Worm (Caenorhabditis elegans) whole organism, young adult: ENCODE data around the gene cdf-1.

Source experiments
- F33H1.4 ChIP-seq: fragments of 200-800 bp; sonication (Bioruptor generic); IDR thresholded peaks from 2 replicates; pipeline ENCODE4 v1.3.6; 2022; ENCODE audit warnings: missing genetic modification reagents, missing genetic modification characterization, missing compliant biosample characterization
- F37B4.10 ChIP-seq: fragments of 200-800 bp; sonication (Bioruptor generic); IDR thresholded peaks from 2 replicates; pipeline ENCODE4 v1.3.6; 2022; ENCODE audit warnings: missing genetic modification characterization, missing compliant biosample characterization
- F39B2.1 ChIP-seq: fragments of 200-800 bp; sonication (Bioruptor generic); IDR thresholded peaks from 2 replicates; pipeline ENCODE4 v1.3.6; 2022; ENCODE audit warnings: missing genetic modification reagents, missing genetic modification characterization, missing compliant biosample characterization
- F49E8.2 ChIP-seq: sonication (generic microtip); optimal IDR thresholded peaks from 3 replicates; lab custom pipeline; 2017; ENCODE audit warnings: missing genetic modification characterization, mild to moderate bottlenecking, missing compliant biosample characterization, antibody characterized with exemption, moderate library complexity; ENCODE audit not compliant: insufficient read depth
- F52B5.7 ChIP-seq: sonication (generic microtip); optimal IDR thresholded peaks from 2 replicates; lab custom pipeline; 2016; ENCODE audit warnings: mild to moderate bottlenecking, missing genetic modification characterization, missing compliant biosample characterization
- F57A8.1 ChIP-seq: fragments of 200-800 bp; sonication (Bioruptor generic); optimal IDR thresholded peaks from 2 replicates; lab custom pipeline; 2018; ENCODE audit warnings: mild to moderate bottlenecking, missing genetic modification characterization, moderate library complexity, missing compliant biosample characterization
- T07F8.4 ChIP-seq: sonication (generic microtip); optimal IDR thresholded peaks from 2 replicates; lab custom pipeline; 2016; ENCODE audit warnings: mild to moderate bottlenecking, missing genetic modification characterization, moderate library complexity, missing compliant biosample characterization
- Y53G8AR.9 ChIP-seq: fragments of 200-800 bp; sonication (Bioruptor generic); conservative IDR thresholded peaks from 2 replicates; pipeline ENCODE4 v1.3.6; 2022; ENCODE audit warnings: missing genetic modification reagents, missing genetic modification characterization, missing compliant biosample characterization
- Y67H2A.10 ChIP-seq: fragments of 200-800 bp; sonication (Bioruptor generic); conservative IDR thresholded peaks from 2 replicates; pipeline ENCODE4 v1.3.6; 2022; ENCODE audit warnings: missing genetic modification reagents, missing genetic modification characterization, missing compliant biosample characterization
- Y79H2A.3 ChIP-seq: fragments of 200-800 bp; sonication (Bioruptor generic); conservative IDR thresholded peaks from 2 replicates; pipeline ENCODE4 v1.3.6; 2022; ENCODE audit warnings: missing genetic modification reagents, missing genetic modification characterization, missing compliant biosample characterization
- akir-1 ChIP-seq: fragments of 200-800 bp; sonication (Bioruptor generic); optimal IDR thresholded peaks from 2 replicates; lab custom pipeline; 2018; ENCODE audit warnings: mild to moderate bottlenecking, missing genetic modification characterization, moderate library complexity, missing compliant biosample characterization
- ama-1 ChIP-seq, 3 experiments: fragments of 150-350 bp in 1 of 3; sonication (generic microtip) in 2 of 3; optimal IDR thresholded peaks; 2 replicates each; lab custom pipeline; 2014 to 2018; ENCODE audit warnings: missing biosample characterization in 2 of 3, missing genetic modification characterization in 2 of 3, missing genetic modification reagents in 2 of 3
- aptf-2 ChIP-seq: fragments of 200-800 bp; sonication (Bioruptor generic); conservative IDR thresholded peaks from 2 replicates; pipeline ENCODE4 v1.3.6; 2022; ENCODE audit warnings: missing genetic modification reagents, missing genetic modification characterization, missing compliant biosample characterization
- aptf-3 ChIP-seq: fragments of 200-800 bp; sonication (Bioruptor generic); IDR thresholded peaks from 2 replicates; pipeline ENCODE4 v1.3.6; 2022; ENCODE audit warnings: missing genetic modification characterization, missing compliant biosample characterization
- athp-1 ChIP-seq: sonication (generic microtip); optimal IDR thresholded peaks from 2 replicates; lab custom pipeline; 2017; ENCODE audit warnings: mild to moderate bottlenecking, missing genetic modification characterization, missing compliant biosample characterization
- ccch-3 ChIP-seq: fragments of 200-800 bp; sonication (Bioruptor generic); optimal IDR thresholded peaks from 2 replicates; lab custom pipeline; 2018; ENCODE audit warnings: mild to moderate bottlenecking, missing genetic modification characterization, missing compliant biosample characterization
- ceh-27 ChIP-seq: fragments of 200-800 bp; sonication (Bioruptor generic); optimal IDR thresholded peaks from 2 replicates; lab custom pipeline; 2018; ENCODE audit warnings: mild to moderate bottlenecking, missing genetic modification characterization, moderate library complexity, missing compliant biosample characterization
- ceh-79 ChIP-seq: sonication (generic microtip); optimal IDR thresholded peaks from 2 replicates; lab custom pipeline; 2017; ENCODE audit warnings: mild to moderate bottlenecking, missing genetic modification characterization, missing compliant biosample characterization
- ceh-91 ChIP-seq: fragments of 200-800 bp; sonication (Bioruptor generic); IDR thresholded peaks from 2 replicates; pipeline ENCODE4 v1.3.6; 2022; ENCODE audit warnings: missing genetic modification reagents, missing genetic modification characterization, missing compliant biosample characterization
- chd-7 ChIP-seq: sonication (generic microtip); optimal IDR thresholded peaks from 2 replicates; lab custom pipeline; 2016; ENCODE audit warnings: mild to moderate bottlenecking, missing genetic modification characterization, moderate library complexity, missing compliant biosample characterization
- ets-4 ChIP-seq: fragments of 200-800 bp; sonication (Bioruptor generic); optimal IDR thresholded peaks from 2 replicates; lab custom pipeline; 2018; ENCODE audit warnings: mild to moderate bottlenecking, missing genetic modification characterization, missing compliant biosample characterization
- hlh-12 ChIP-seq: sonication (generic microtip); optimal IDR thresholded peaks from 2 replicates; lab custom pipeline; 2016; ENCODE audit warnings: missing genetic modification characterization, missing compliant biosample characterization
- hsf-1 ChIP-seq: fragments of 200-800 bp; sonication (Bioruptor generic); IDR thresholded peaks from 2 replicates; pipeline ENCODE4 v1.3.6; 2022; ENCODE audit warnings: missing genetic modification reagents, missing genetic modification characterization, missing compliant biosample characterization
- lag-1 ChIP-seq: fragments of 200-800 bp; sonication (Bioruptor generic); IDR thresholded peaks from 2 replicates; pipeline ENCODE4 v1.3.6; 2022; ENCODE audit warnings: missing genetic modification reagents, missing genetic modification characterization, missing compliant biosample characterization
- let-607 ChIP-seq, 2 experiments: fragments of 200-800 bp in 1 of 2; sonication (Bioruptor generic) in 1 of 2; sonication (generic microtip) in 1 of 2; optimal IDR thresholded peaks; 2 replicates each; lab custom pipeline; 2016 to 2018; ENCODE audit warnings: mild to moderate bottlenecking in 2 of 2, missing compliant biosample characterization in 2 of 2, missing genetic modification characterization in 2 of 2, moderate library complexity in 2 of 2, missing genotype in 1 of 2
- lin-54 ChIP-seq: fragments of 200-800 bp; sonication (Bioruptor generic); optimal IDR thresholded peaks from 2 replicates; lab custom pipeline; 2018; ENCODE audit warnings: mild to moderate bottlenecking, missing genetic modification characterization, missing compliant biosample characterization
- lir-1 ChIP-seq: fragments of 200-800 bp; sonication (Bioruptor generic); conservative IDR thresholded peaks from 2 replicates; pipeline ENCODE4 v1.3.6; 2022; ENCODE audit warnings: missing genetic modification reagents, missing genetic modification characterization, missing compliant biosample characterization
- madf-10 ChIP-seq: sonication (generic microtip); optimal IDR thresholded peaks from 2 replicates; lab custom pipeline; 2016; ENCODE audit warnings: mild to moderate bottlenecking, missing genetic modification characterization, missing compliant biosample characterization
- madf-6 ChIP-seq: fragments of 200-800 bp; sonication (Bioruptor generic); IDR thresholded peaks from 2 replicates; pipeline ENCODE4 v1.3.6; 2022; ENCODE audit warnings: missing genetic modification reagents, missing genetic modification characterization, missing compliant biosample characterization
- nfya-2 ChIP-seq: fragments of 200-800 bp; sonication (Bioruptor generic); IDR thresholded peaks from 2 replicates; pipeline ENCODE4 v1.3.6; 2022; ENCODE audit warnings: missing genetic modification reagents, missing genetic modification characterization, missing compliant biosample characterization
- nfyb-1 ChIP-seq: fragments of 200-800 bp; sonication (Bioruptor generic); IDR thresholded peaks from 2 replicates; pipeline ENCODE4 v1.3.6; 2022; ENCODE audit warnings: missing genetic modification reagents, missing genetic modification characterization, missing compliant biosample characterization
- nhr-120 ChIP-seq: fragments of 200-800 bp; sonication (Bioruptor generic); IDR thresholded peaks from 2 replicates; pipeline ENCODE4 v1.3.6; 2022; ENCODE audit warnings: missing genetic modification characterization, missing compliant biosample characterization
- nhr-179 ChIP-seq: sonication (generic microtip); optimal IDR thresholded peaks from 2 replicates; lab custom pipeline; 2016; ENCODE audit warnings: mild to moderate bottlenecking, missing genetic modification characterization, missing compliant biosample characterization
- nhr-80 ChIP-seq: sonication (generic microtip); optimal IDR thresholded peaks from 2 replicates; lab custom pipeline; 2016; ENCODE audit warnings: missing genetic modification characterization, missing compliant biosample characterization
- nhr-90 ChIP-seq: sonication (generic microtip); optimal IDR thresholded peaks from 2 replicates; lab custom pipeline; 2016; ENCODE audit warnings: missing genotype, mild to moderate bottlenecking, missing genetic modification characterization, missing compliant biosample characterization
- pha-4 ChIP-seq: fragments of 150-350 bp; sonication (generic microtip); optimal IDR thresholded peaks from 2 replicates; lab custom pipeline; 2014; ENCODE audit warnings: missing biosample characterization, missing genetic modification reagents, missing genetic modification characterization
- snpc-1.3 ChIP-seq: sonication (generic microtip); optimal IDR thresholded peaks from 2 replicates; lab custom pipeline; 2017; ENCODE audit warnings: missing genetic modification characterization, mild to moderate bottlenecking, missing compliant biosample characterization, antibody characterized with exemption, moderate library complexity, missing genotype, missing genetic modification reagents; ENCODE audit not compliant: insufficient read depth
- sptf-2 ChIP-seq: fragments of 200-800 bp; sonication (Bioruptor generic); optimal IDR thresholded peaks from 2 replicates; lab custom pipeline; 2018; ENCODE audit warnings: mild to moderate bottlenecking, missing genetic modification characterization, missing compliant biosample characterization
- unc-62 ChIP-seq: fragments of 150-350 bp; optimal IDR thresholded peaks from 2 replicates; lab custom pipeline; 2014; ENCODE audit warnings: missing biosample characterization, missing genetic modification reagents, missing genetic modification characterization
- zfh-2 ChIP-seq: fragments of 200-800 bp; sonication (Bioruptor generic); conservative IDR thresholded peaks from 2 replicates; pipeline ENCODE4 v1.3.6; 2022; ENCODE audit warnings: missing genetic modification reagents, missing genetic modification characterization, missing compliant biosample characterization
- ztf-22 ChIP-seq: fragments of 200-800 bp; sonication (Bioruptor generic); optimal IDR thresholded peaks from 2 replicates; lab custom pipeline; 2018; ENCODE audit warnings: mild to moderate bottlenecking, missing genetic modification characterization, moderate library complexity, missing compliant biosample characterization
- ztf-25 ChIP-seq: fragments of 200-800 bp; sonication (Bioruptor generic); IDR thresholded peaks from 2 replicates; pipeline ENCODE4 v1.3.6; 2022; ENCODE audit warnings: missing genetic modification reagents, missing genetic modification characterization, missing compliant biosample characterization

cdf-1 gene

DNA sequence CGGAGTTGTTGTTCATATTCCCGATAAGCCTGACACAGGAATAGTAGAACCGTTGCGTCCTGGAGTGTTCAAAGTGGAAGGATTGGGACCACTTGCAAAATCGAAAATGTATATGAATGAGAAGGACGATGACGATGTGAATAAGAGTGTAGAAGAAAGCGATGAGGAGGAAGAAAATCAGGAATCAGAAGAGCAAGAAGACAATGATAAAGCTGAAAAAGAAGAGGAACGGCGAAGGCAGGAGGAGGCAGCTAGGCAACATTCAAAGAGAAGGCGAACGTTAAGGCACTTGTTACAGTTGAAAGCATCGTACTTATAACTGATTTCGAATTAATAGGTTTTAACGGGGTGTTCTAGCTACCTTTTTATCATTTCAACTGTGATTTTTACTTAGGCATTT, 38.7 kb upstream of the cdf-1 start:
- no peak for TF ChIP-seq snpc-1.3
- no peak for TF ChIP-seq ceh-27
- TF ChIP-seq ceh-91 (GFP tag; lab: Robert Waterston, UW): no peak
- TF ChIP-seq F33H1.4: no peak
- TF ChIP-seq nhr-179 (tag; lab: Kevin White, UChicago): no peak

DNA sequence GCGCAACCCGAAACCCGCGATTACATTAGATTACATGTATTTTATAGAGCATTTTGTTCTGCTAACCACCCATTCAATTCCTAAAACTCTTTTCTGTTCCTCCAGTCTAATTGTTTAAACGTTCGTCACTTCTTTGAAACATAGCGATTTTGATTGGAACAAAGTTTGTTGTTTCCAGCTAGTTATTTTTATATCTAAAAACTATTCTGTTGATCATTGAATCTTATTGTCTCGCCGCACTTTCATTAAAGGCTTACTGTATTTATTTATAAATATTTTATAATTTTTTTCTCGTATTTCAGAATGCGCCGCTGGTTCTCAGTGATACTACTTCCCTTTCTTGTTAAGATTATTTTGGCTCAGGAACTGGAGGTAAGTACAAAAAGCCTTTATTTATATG, 37.7 kb upstream of the cdf-1 start, which contains the start of gene T14E8.2:
Gene T14E8.2 (plus strand): TSS at position 301 of the 400 bp plus-strand sequence.
- TF ChIP-seq pha-4 (no peak), lir-1 (GFP tag; lab: Robert Waterston, UW) (no peak), ets-4 (GFP tag; lab: Kevin White, UChicago) (no peak), lin-54 (no peak), nhr-179 (tag; lab: Kevin White, UChicago) (no peak), F49E8.2 (tag; lab: Kevin White, UChicago) (no peak), madf-10 (tag; lab: Kevin White, UChicago) (no peak)

DNA sequence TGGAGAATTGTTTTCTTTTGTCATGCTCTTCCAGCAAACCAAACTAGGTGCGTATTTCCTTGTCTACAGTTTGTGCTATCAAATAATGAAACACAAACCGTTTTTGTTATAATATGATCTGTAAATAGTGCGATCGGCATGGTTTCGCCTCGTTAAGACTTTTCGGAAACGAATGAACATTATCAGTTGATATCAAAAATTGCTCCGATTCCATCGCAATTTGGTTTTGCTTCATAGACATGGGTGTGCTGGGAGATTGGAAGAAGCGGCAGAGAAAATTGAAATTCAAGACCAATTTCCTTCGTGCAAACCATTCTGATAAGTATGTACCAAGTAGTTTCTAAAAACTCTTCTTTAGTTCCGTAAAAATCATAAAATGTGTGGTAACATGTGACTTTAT, 33.1 kb upstream of the cdf-1 start:
- TF ChIP-seq nhr-80 (tag; lab: Kevin White, UChicago): peak; percentile 86
- TF ChIP-seq aptf-3: no peak
- TF ChIP-seq ztf-25 (GFP tag; lab: Robert Waterston, UW): no peak
- TF ChIP-seq, all 124 proteins: peak for 1

DNA sequence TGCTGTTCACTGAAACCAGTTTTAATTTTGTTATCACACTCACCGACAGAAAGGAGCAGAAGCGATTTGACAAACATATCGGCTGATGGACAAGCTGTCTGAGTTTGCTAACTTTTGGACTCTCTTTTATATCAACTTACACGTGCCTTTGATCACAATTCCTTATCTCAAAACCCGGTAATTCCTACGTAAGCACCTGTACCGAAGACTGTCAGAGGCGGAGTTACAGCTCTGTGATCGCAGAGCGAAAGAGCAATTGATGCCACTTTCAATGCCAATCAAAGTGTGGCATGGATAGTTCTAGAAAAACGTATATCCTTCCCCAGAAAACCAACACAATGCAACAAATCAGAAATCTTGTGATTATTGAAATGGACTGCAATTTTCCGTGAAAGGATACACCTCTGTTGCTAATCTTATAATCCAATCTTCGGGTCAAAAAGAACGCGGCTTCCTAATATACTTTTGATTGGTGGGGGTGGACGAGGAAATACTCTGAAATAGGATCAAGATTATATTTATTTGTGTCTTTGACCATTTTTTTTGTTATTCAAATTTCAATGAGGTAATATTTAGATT, 31.8 kb upstream of the cdf-1 start, which contains the start of gene ilys-5:
Gene ilys-5 (minus strand): TSS at position 140 of the 579 bp plus-strand sequence.
- TF ChIP-seq F52B5.7 (tag; lab: Kevin White, UChicago) (no peak), unc-62 (GFP tag; lab: Kevin White, UChicago) (no peak), aptf-2 (no peak), Y53G8AR.9 (GFP tag; lab: Robert Waterston, UW) (0 out of 2 replicates have a peak, but pooled peaks have one; percentile 27), ets-4 (GFP tag; lab: Kevin White, UChicago) (peak; percentile 60), nfya-2 (GFP tag; lab: Robert Waterston, UW) (no peak), aptf-3 (no peak), F39B2.1 (GFP tag; lab: Robert Waterston, UW) (no peak), athp-1 (tag; lab: Kevin White, UChicago) (no peak), nhr-90 (tag; lab: Kevin White, UChicago) (no peak), akir-1 (GFP tag; lab: Kevin White, UChicago) (no peak), hsf-1 (GFP tag; lab: Robert Waterston, UW) (0 out of 2 replicates have a peak, but pooled peaks have one; percentile 42), Y79H2A.3 (GFP tag; lab: Robert Waterston, UW) (no peak), Y67H2A.10 (no peak), ztf-22 (peak; percentile 24), nhr-80 (tag; lab: Kevin White, UChicago) (peak; percentile 77), lag-1 (GFP tag; lab: Robert Waterston, UW) (no peak), zfh-2 (no peak), hlh-12 (tag; lab: Kevin White, UChicago) (no peak), ama-1 (optimal IDR thresholded peaks at IDR 0.05; lab: Kevin White, UChicago) (no peak), ama-1 (GFP tag; optimal IDR thresholded peaks at IDR 0.05; lab: Kevin White, UChicago) (no peak), T07F8.4 (tag; lab: Kevin White, UChicago) (no peak), lin-54 (no peak), nhr-120 (GFP tag; lab: Robert Waterston, UW) (no peak), nfyb-1 (GFP tag; lab: Robert Waterston, UW) (no peak), ceh-79 (tag; lab: Kevin White, UChicago) (no peak), chd-7 (tag; lab: Kevin White, UChicago) (peak; percentile 62), let-607 (tag; optimal IDR thresholded peaks at IDR 0.05; lab: Kevin White, UChicago) (peak in 1 of 2 experiments; percentile 58), F37B4.10 (no peak), ccch-3 (GFP tag; lab: Kevin White, UChicago) (no peak), pha-4 (no peak), madf-6 (GFP tag; lab: Robert Waterston, UW) (no peak), F57A8.1 (GFP tag; lab: Kevin White, UChicago) (no peak), sptf-2 (GFP tag; lab: Kevin White, UChicago) (no peak)
